Fruit fly (Drosophila melanogaster) whole organism, prepupa: Measurements from ENCODE around the gene Pcyt2.

ENCODE experiments used
- Blimp-1 ChIP-seq: fragments of 200-800 bp; sonication (Bioruptor generic); optimal IDR thresholded peaks from 3 replicates; lab custom pipeline; 2017; ENCODE audit warnings: missing biosample characterization, missing genetic modification characterization, mild to moderate bottlenecking, moderate library complexity, missing genetic modification reagents
- CG11294 ChIP-seq: fragments of 200-800 bp; sonication (Bioruptor generic); IDR thresholded peaks from 2 replicates; pipeline ENCODE4 v1.3.6; 2022; ENCODE audit warnings: missing biosample characterization, missing genetic modification characterization
- CG11902 ChIP-seq: fragments of 200-800 bp; sonication (Bioruptor generic); optimal IDR thresholded peaks from 3 replicates; lab custom pipeline; 2016; ENCODE audit warnings: missing biosample characterization, missing genetic modification characterization
- CG15336 ChIP-seq: fragments of 200-800 bp; sonication (Bioruptor generic); IDR thresholded peaks from 2 replicates; pipeline ENCODE4 v1.3.6; 2022; ENCODE audit warnings: missing biosample characterization, missing genetic modification characterization
- CG1621 ChIP-seq: fragments of 200-800 bp; sonication (Bioruptor generic); optimal IDR thresholded peaks from 3 replicates; lab custom pipeline; 2018; ENCODE audit warnings: missing biosample characterization, mild to moderate bottlenecking, missing genetic modification characterization
- CG16779 ChIP-seq: fragments of 200-800 bp; sonication (Bioruptor generic); optimal IDR thresholded peaks from 3 replicates; lab custom pipeline; 2017; ENCODE audit warnings: missing biosample characterization, mild to moderate bottlenecking, missing genetic modification characterization
- CG3032 ChIP-seq: fragments of 200-800 bp; optimal IDR thresholded peaks from 2 replicates; lab custom pipeline; 2019; ENCODE audit warnings: missing biosample characterization, mild to moderate bottlenecking, missing genetic modification characterization, moderate library complexity
- CG32006 ChIP-seq: fragments of 200-800 bp; sonication (Bioruptor generic); optimal IDR thresholded peaks from 3 replicates; lab custom pipeline; 2017; ENCODE audit warnings: missing biosample characterization, mild to moderate bottlenecking, missing genetic modification characterization
- CG3919 ChIP-seq: fragments of 200-800 bp; sonication (Bioruptor generic); optimal IDR thresholded peaks from 3 replicates; lab custom pipeline; 2016; ENCODE audit warnings: missing biosample characterization, missing genetic modification characterization
- CG6163 ChIP-seq: fragments of 200-800 bp; sonication (Bioruptor generic); IDR thresholded peaks from 3 replicates; pipeline ENCODE4 v1.3.6; 2022; ENCODE audit warnings: missing biosample characterization, missing genetic modification characterization
- CG6276 ChIP-seq: fragments of 200-800 bp; sonication (Bioruptor generic); optimal IDR thresholded peaks from 2 replicates; lab custom pipeline; 2017; ENCODE audit warnings: missing biosample characterization, mild to moderate bottlenecking, missing genetic modification characterization
- CG6792 ChIP-seq: fragments of 200-800 bp; sonication (Bioruptor generic); optimal IDR thresholded peaks from 3 replicates; lab custom pipeline; 2016; ENCODE audit warnings: missing biosample characterization, missing genetic modification characterization
- CG6808 ChIP-seq: fragments of 200-800 bp; sonication (Bioruptor generic); optimal IDR thresholded peaks from 3 replicates; lab custom pipeline; 2017; ENCODE audit warnings: missing biosample characterization, missing genetic modification characterization, mild to moderate bottlenecking, moderate library complexity, missing genetic modification reagents
- CG6854 ChIP-seq: fragments of 200-800 bp; sonication (Bioruptor generic); optimal IDR thresholded peaks from 2 replicates; lab custom pipeline; 2017; ENCODE audit warnings: missing biosample characterization, mild to moderate bottlenecking, missing genetic modification characterization
- CG8119 ChIP-seq: fragments of 200-800 bp; sonication (Bioruptor generic); IDR thresholded peaks from 3 replicates; pipeline ENCODE4 v1.3.6; 2022; ENCODE audit warnings: missing biosample characterization, missing genetic modification characterization
- CG8319 ChIP-seq: fragments of 200-800 bp; sonication (Bioruptor generic); optimal IDR thresholded peaks from 3 replicates; lab custom pipeline; 2016; ENCODE audit warnings: missing biosample characterization, missing genetic modification characterization
- CG8632 ChIP-seq: fragments of 200-800 bp; sonication (Bioruptor generic); optimal IDR thresholded peaks from 3 replicates; lab custom pipeline; 2016; ENCODE audit warnings: missing biosample characterization, missing genetic modification characterization
- Eip78C ChIP-seq: fragments of 200-800 bp; sonication (Bioruptor generic); peaks from one replicate; lab custom pipeline; 2016; ENCODE audit warnings: missing biosample characterization, missing genetic modification characterization
- Eip93F ChIP-seq: fragments of 200-800 bp; sonication (Bioruptor generic); optimal IDR thresholded peaks from 2 replicates; lab custom pipeline; 2016; ENCODE audit warnings: missing biosample characterization, mild to moderate bottlenecking, missing genetic modification characterization
- Ets96B ChIP-seq: fragments of 200-800 bp; optimal IDR thresholded peaks from 2 replicates; lab custom pipeline; 2019; ENCODE audit warnings: missing biosample characterization, mild to moderate bottlenecking, missing genetic modification characterization, moderate library complexity
- Gug ChIP-seq: fragments of 200-800 bp; sonication (Bioruptor generic); IDR thresholded peaks from 2 replicates; pipeline ENCODE4 v1.3.6; 2022; ENCODE audit warnings: missing biosample characterization, missing genetic modification characterization
- Hr39 ChIP-seq: fragments of 200-800 bp; sonication (Bioruptor generic); optimal IDR thresholded peaks from 2 replicates; lab custom pipeline; 2016; ENCODE audit warnings: missing biosample characterization, missing genetic modification characterization
- OdsH ChIP-seq: fragments of 200-800 bp; sonication (Bioruptor generic); optimal IDR thresholded peaks from 3 replicates; lab custom pipeline; 2016; ENCODE audit warnings: missing biosample characterization, missing genetic modification characterization
- Sox14 ChIP-seq: fragments of 200-800 bp; sonication (Bioruptor generic); optimal IDR thresholded peaks from 3 replicates; lab custom pipeline; 2016; ENCODE audit warnings: missing biosample characterization, missing genetic modification characterization
- Sox15 ChIP-seq: fragments of 200-800 bp; sonication (Bioruptor generic); optimal IDR thresholded peaks from 3 replicates; lab custom pipeline; 2016; ENCODE audit warnings: missing biosample characterization, missing genetic modification characterization
- achi ChIP-seq: fragments of 200-800 bp; sonication (Bioruptor generic); optimal IDR thresholded peaks from 3 replicates; lab custom pipeline; 2016; ENCODE audit warnings: missing biosample characterization, missing genetic modification characterization
- acj6 ChIP-seq: fragments of 200-800 bp; sonication (Bioruptor generic); optimal IDR thresholded peaks from 3 replicates; lab custom pipeline; 2016; ENCODE audit warnings: missing biosample characterization, missing genetic modification characterization
- dsx ChIP-seq: fragments of 200-800 bp; optimal IDR thresholded peaks from 3 replicates; lab custom pipeline; 2019; ENCODE audit warnings: missing biosample characterization, mild to moderate bottlenecking, missing genetic modification characterization, moderate library complexity; ENCODE audit not compliant: poor library complexity, severe bottlenecking
- eg ChIP-seq: fragments of 200-800 bp; sonication (Bioruptor generic); IDR thresholded peaks from 3 replicates; pipeline ENCODE4 v1.3.6; 2022; ENCODE audit warnings: missing biosample characterization, missing genetic modification characterization
- fkh ChIP-seq: fragments of 200-800 bp; sonication (Bioruptor generic); optimal IDR thresholded peaks from 3 replicates; lab custom pipeline; 2017; ENCODE audit warnings: missing biosample characterization, mild to moderate bottlenecking, missing genetic modification characterization, moderate library complexity
- lz ChIP-seq: fragments of 200-800 bp; sonication (Bioruptor generic); optimal IDR thresholded peaks from 3 replicates; lab custom pipeline; 2016; ENCODE audit warnings: missing biosample characterization, missing genetic modification characterization
- pdm3 ChIP-seq: fragments of 200-800 bp; sonication (Bioruptor generic); optimal IDR thresholded peaks from 3 replicates; lab custom pipeline; 2016; ENCODE audit warnings: missing biosample characterization, missing genetic modification characterization
- spab ChIP-seq: fragments of 200-800 bp; sonication (Bioruptor generic); optimal IDR thresholded peaks from 2 replicates; lab custom pipeline; 2017; ENCODE audit warnings: missing biosample characterization, mild to moderate bottlenecking, missing genetic modification characterization, missing genetic modification reagents
- ss ChIP-seq, 2 experiments: fragments of 200-800 bp; sonication (Bioruptor generic); optimal IDR thresholded peaks; 2 replicates in 1 of 2; 3 replicates in 1 of 2; lab custom pipeline; 2017 to 2018; ENCODE audit warnings: mild to moderate bottlenecking in 2 of 2, missing biosample characterization in 2 of 2, missing genetic modification characterization in 2 of 2, moderate library complexity in 1 of 2
- topi ChIP-seq: fragments of 200-800 bp; sonication (Bioruptor generic); optimal IDR thresholded peaks from 3 replicates; lab custom pipeline; 2016; ENCODE audit warnings: missing biosample characterization, missing genetic modification characterization

The Pcyt2 gene

dm6 chr3L:1575731-1576376, 22.6 kb downstream of the Pcyt2 start (continued):
- no peak for TF ChIP-seq Sox15
- peak; percentile 26 for TF ChIP-seq CG32006 (GFP tag; lab: Kevin White, UChicago)
- no peak for TF ChIP-seq CG8319 (GFP tag; lab: Kevin White, UChicago)
- peak; percentile 12 for TF ChIP-seq acj6
- no peak for TF ChIP-seq CG8632 (GFP tag; lab: Kevin White, UChicago)
- TF ChIP-seq Ets96B (tag; lab: Kevin White, UChicago): no peak
- peak; percentile 11 for TF ChIP-seq pdm3 (GFP tag; lab: Kevin White, UChicago)
- peak; percentile 85 for TF ChIP-seq Eip78C (GFP tag; lab: Kevin White, UChicago)
- TF ChIP-seq CG6854 (GFP tag; lab: Kevin White, UChicago): no peak
- TF ChIP-seq fkh (GFP tag; lab: Kevin White, UChicago): no peak
- TF ChIP-seq Sox14 (GFP tag; lab: Kevin White, UChicago): no peak
- TF ChIP-seq achi: peak; percentile 12
- TF ChIP-seq lz (GFP tag; lab: Kevin White, UChicago): no peak
- TF ChIP-seq Eip93F (GFP tag; lab: Kevin White, UChicago): no peak
- TF ChIP-seq Hr39 (GFP tag; lab: Kevin White, UChicago): no peak
- no peak for TF ChIP-seq Blimp-1 (GFP tag; lab: Kevin White, UChicago)
- TF ChIP-seq topi (GFP tag; lab: Kevin White, UChicago): no peak
- TF ChIP-seq CG11294 (GFP tag; lab: Robert Waterston, UW): no peak
- peak; percentile 16 for TF ChIP-seq CG3919 (GFP tag; lab: Kevin White, UChicago)
- TF ChIP-seq OdsH (GFP tag; lab: Kevin White, UChicago): no peak
- TF ChIP-seq CG6276 (GFP tag; lab: Kevin White, UChicago): no peak
- peak; percentile 39; the same call in 1 of the 2 replicates for TF ChIP-seq CG15336 (GFP tag; lab: Robert Waterston, UW)
- TF ChIP-seq CG6163 (GFP tag; lab: Robert Waterston, UW): 0 out of 3 replicates have a peak, but pooled peaks have one; percentile 20
- TF ChIP-seq Gug (GFP tag; lab: Robert Waterston, UW): no peak
- no peak for TF ChIP-seq ss (GFP tag; optimal IDR thresholded peaks at IDR 0.05; lab: Kevin White, UChicago)
- TF ChIP-seq CG1621 (tag; lab: Kevin White, UChicago): no peak
- TF ChIP-seq CG11902 (GFP tag; lab: Kevin White, UChicago): no peak
- no peak for TF ChIP-seq dsx (GFP tag; lab: Kevin White, UChicago)
- TF ChIP-seq CG3032 (tag; lab: Kevin White, UChicago): no peak
- no peak for TF ChIP-seq spab (GFP tag; lab: Kevin White, UChicago)

- peak; percentile 85 for TF ChIP-seq Eip78C (GFP tag; lab: Kevin White, UChicago)
- peak; percentile 71 for TF ChIP-seq CG6854 (GFP tag; lab: Kevin White, UChicago)
- TF ChIP-seq dsx (GFP tag; lab: Kevin White, UChicago): peak; percentile 45
- TF ChIP-seq CG6808 (GFP tag; lab: Kevin White, UChicago): peak; percentile 29
- TF ChIP-seq CG8119 (GFP tag; lab: Robert Waterston, UW): 0 out of 3 replicates have a peak, but pooled peaks have one; percentile 15
- TF ChIP-seq achi: no peak
- TF ChIP-seq CG6276 (GFP tag; lab: Kevin White, UChicago): peak; percentile 36
- TF ChIP-seq CG16779 (tag; lab: Kevin White, UChicago): peak; percentile 7
- TF ChIP-seq ss (GFP tag; optimal IDR thresholded peaks at IDR 0.05; lab: Kevin White, UChicago): peak in 1 of 2 experiments; percentile 42
- TF ChIP-seq CG6163 (GFP tag; lab: Robert Waterston, UW): peak; percentile 33; the same call in 1 of the 3 replicates
- TF ChIP-seq CG6792 (GFP tag; lab: Kevin White, UChicago): no peak
- TF ChIP-seq Ets96B (tag; lab: Kevin White, UChicago): no peak
- 0 out of 3 replicates have a peak, but pooled peaks have one; percentile 21 for TF ChIP-seq eg (GFP tag; lab: Robert Waterston, UW)
Observed at dm6 chr3L:1576489-1577106, 23.3 kb downstream of the Pcyt2 start, which contains the start of gene CG13917. TSS of gene CG13917 (plus strand) at chr3L:1576699.
